Fruit fly (Drosophila melanogaster) whole organism, embryonic: ENCODE data around the gene Spn38F.

Experiments used
- Asciz ChIP-seq: fragments of 200-800 bp; sonication (Bioruptor generic); optimal IDR thresholded peaks from 2 replicates; lab custom pipeline; 2017; ENCODE audit warnings: missing biosample characterization, mild to moderate bottlenecking, missing genetic modification characterization, missing genetic modification reagents
- CG10274 ChIP-seq: fragments of 200-800 bp; sonication (Bioruptor generic); optimal IDR thresholded peaks from 3 replicates; lab custom pipeline; 2017; ENCODE audit warnings: missing biosample characterization, mild to moderate bottlenecking, missing genetic modification characterization
- CG11247 ChIP-seq: fragments of 200-800 bp; sonication (Bioruptor generic); IDR thresholded peaks from 2 replicates; pipeline ENCODE4 v1.3.6; 2022; ENCODE audit warnings: missing biosample characterization, missing genetic modification characterization
- CG13775 ChIP-seq: fragments of 200-800 bp; sonication (Bioruptor generic); optimal IDR thresholded peaks from 3 replicates; lab custom pipeline; 2017; ENCODE audit warnings: missing biosample characterization, mild to moderate bottlenecking, missing genetic modification characterization
- CG13894 ChIP-seq: fragments of 200-800 bp; sonication (Bioruptor generic); optimal IDR thresholded peaks from 3 replicates; lab custom pipeline; 2018; ENCODE audit warnings: missing biosample characterization, mild to moderate bottlenecking, missing genetic modification characterization, moderate library complexity
- CG14860 ChIP-seq: fragments of 200-800 bp; sonication (Bioruptor generic); IDR thresholded peaks from 3 replicates; pipeline ENCODE4 v1.3.6; 2022; ENCODE audit warnings: missing biosample characterization, missing genetic modification characterization; ENCODE audit not compliant: partially characterized antibody
- CG1529 ChIP-seq: fragments of 200-800 bp; sonication (Bioruptor generic); optimal IDR thresholded peaks from 3 replicates; lab custom pipeline; 2018; ENCODE audit warnings: missing biosample characterization, missing genetic modification characterization
- CG16815 ChIP-seq: fragments of 200-800 bp; sonication (Bioruptor generic); optimal IDR thresholded peaks from 3 replicates; lab custom pipeline; 2017; ENCODE audit warnings: missing biosample characterization, mild to moderate bottlenecking, missing genetic modification characterization
- CG16863 ChIP-seq: fragments of 200-800 bp; sonication (Bioruptor generic); optimal IDR thresholded peaks from 3 replicates; lab custom pipeline; 2016; ENCODE audit warnings: missing biosample characterization, missing genetic modification characterization
- CG17912 ChIP-seq: fragments of 200-800 bp; sonication (Bioruptor generic); optimal IDR thresholded peaks from 2 replicates; lab custom pipeline; 2018; ENCODE audit warnings: missing biosample characterization, mild to moderate bottlenecking, missing genetic modification characterization
- CG32532 ChIP-seq: fragments of 200-800 bp; sonication (Bioruptor generic); IDR thresholded peaks from 2 replicates; pipeline ENCODE4 v1.3.6; 2022; ENCODE audit warnings: missing biosample characterization, missing genetic modification characterization
- CG3281 ChIP-seq: fragments of 200-800 bp; sonication (Bioruptor generic); optimal IDR thresholded peaks from 3 replicates; lab custom pipeline; 2017; ENCODE audit warnings: missing biosample characterization, mild to moderate bottlenecking, missing genetic modification characterization
- CG34422 ChIP-seq: fragments of 200-800 bp; sonication (Bioruptor generic); IDR thresholded peaks from 3 replicates; pipeline ENCODE4 v1.3.6; 2022; ENCODE audit warnings: missing biosample characterization, missing genetic modification characterization
- CG4360 ChIP-seq: fragments of 200-800 bp; sonication (Bioruptor generic); IDR thresholded peaks from 2 replicates; pipeline ENCODE4 v1.3.6; 2022; ENCODE audit warnings: missing biosample characterization, missing genetic modification characterization
- CG4820 ChIP-seq: fragments of 200-800 bp; sonication (Bioruptor generic); optimal IDR thresholded peaks from 3 replicates; lab custom pipeline; 2016; ENCODE audit warnings: missing biosample characterization, missing genetic modification characterization
- CG4854 ChIP-seq: fragments of 200-800 bp; sonication (Bioruptor generic); optimal IDR thresholded peaks from 2 replicates; lab custom pipeline; 2016; ENCODE audit warnings: missing biosample characterization, missing genetic modification characterization, inconsistent platforms
- CG5180 ChIP-seq: fragments of 200-800 bp; sonication (Bioruptor generic); optimal IDR thresholded peaks from 3 replicates; lab custom pipeline; 2017; ENCODE audit warnings: missing biosample characterization, missing genetic modification characterization, mild to moderate bottlenecking, moderate library complexity, missing genetic modification reagents
- CG6683 ChIP-seq: fragments of 200-800 bp; sonication (Bioruptor generic); optimal IDR thresholded peaks from 2 replicates; lab custom pipeline; 2017; ENCODE audit warnings: missing biosample characterization, mild to moderate bottlenecking, missing genetic modification characterization, missing genetic modification reagents
- CG7786 ChIP-seq: fragments of 200-800 bp; sonication (Bioruptor generic); optimal IDR thresholded peaks from 2 replicates; lab custom pipeline; 2016; ENCODE audit warnings: missing biosample characterization, missing genetic modification characterization
- Dfd ChIP-seq, 2 experiments: fragments of >200 bp; optimal IDR thresholded peaks; 2 replicates each; lab custom pipeline; 2017; ENCODE audit warnings: missing biosample characterization in 2 of 2, missing genetic modification characterization in 2 of 2
- Dip2 ChIP-seq: fragments of 200-800 bp; sonication (Bioruptor generic); IDR thresholded peaks from 2 replicates; pipeline ENCODE4 v1.3.6; 2022; ENCODE audit warnings: missing biosample characterization, missing genetic modification characterization
- Dll ChIP-seq: fragments of 200-800 bp; sonication (Bioruptor generic); IDR thresholded peaks from 4 replicates; pipeline ENCODE4 v1.3.6; 2022; ENCODE audit warnings: missing biosample characterization, missing genetic modification characterization; ENCODE audit not compliant: partially characterized antibody
- Elba2 ChIP-seq: fragments of 200-800 bp; sonication (Bioruptor generic); optimal IDR thresholded peaks from 3 replicates; lab custom pipeline; 2016; ENCODE audit warnings: missing biosample characterization, missing genetic modification characterization
- Gsc ChIP-seq: fragments of 200-800 bp; sonication (Bioruptor generic); IDR thresholded peaks from 2 replicates; pipeline ENCODE4 v1.3.6; 2022; ENCODE audit warnings: missing biosample characterization, missing genetic modification characterization
- Gug ChIP-seq: fragments of 200-800 bp; sonication (Bioruptor generic); IDR thresholded peaks from 4 replicates; pipeline ENCODE4 v1.3.6; 2022; ENCODE audit warnings: missing biosample characterization, missing genetic modification characterization
- Hmx ChIP-seq: fragments of 200-800 bp; sonication (Bioruptor generic); optimal IDR thresholded peaks from 2 replicates; lab custom pipeline; 2016; ENCODE audit warnings: missing biosample characterization, missing genetic modification characterization
- Lpt ChIP-seq: fragments of >200 bp; optimal IDR thresholded peaks from 2 replicates; lab custom pipeline; 2018; ENCODE audit warnings: missing biosample characterization, missing genetic modification characterization
- Meics ChIP-seq: fragments of 200-800 bp; sonication (Bioruptor generic); optimal IDR thresholded peaks from 2 replicates; lab custom pipeline; 2017; ENCODE audit warnings: missing biosample characterization, mild to moderate bottlenecking, missing genetic modification characterization
- Sox100B ChIP-seq: fragments of 200-800 bp; sonication (Bioruptor generic); optimal IDR thresholded peaks from 3 replicates; lab custom pipeline; 2018; ENCODE audit warnings: missing biosample characterization, mild to moderate bottlenecking, missing genetic modification characterization
- Sry-δ ChIP-seq: fragments of 200-800 bp; sonication (Bioruptor generic); optimal IDR thresholded peaks from 2 replicates; lab custom pipeline; 2016; ENCODE audit warnings: missing biosample characterization, missing genetic modification characterization
- Taf1 ChIP-seq: fragments of 200-800 bp; sonication (Bioruptor generic); IDR thresholded peaks from 2 replicates; pipeline ENCODE4 v1.3.6; 2022; ENCODE audit warnings: missing biosample characterization, missing genetic modification characterization
- Vsx1 ChIP-seq: fragments of 200-800 bp; sonication (Bioruptor generic); optimal IDR thresholded peaks from 2 replicates; lab custom pipeline; 2017; ENCODE audit warnings: missing biosample characterization, mild to moderate bottlenecking, missing genetic modification characterization, missing genetic modification reagents
- Xrp1 ChIP-seq: fragments of 200-800 bp; sonication (Bioruptor generic); IDR thresholded peaks from 2 replicates; pipeline ENCODE4 v1.3.6; 2022; ENCODE audit warnings: missing biosample characterization, missing genetic modification characterization
- abd-A ChIP-seq: fragments of 200-800 bp; sonication (Bioruptor generic); optimal IDR thresholded peaks from 3 replicates; lab custom pipeline; 2019; ENCODE audit warnings: missing biosample characterization, mild to moderate bottlenecking, missing genetic modification characterization, moderate library complexity
- bsh ChIP-seq, 2 experiments: fragments of 200-800 bp; sonication (Bioruptor generic); optimal IDR thresholded peaks; 2 replicates each; lab custom pipeline; 2017 to 2018; ENCODE audit warnings: mild to moderate bottlenecking in 2 of 2, missing biosample characterization in 2 of 2, missing genetic modification characterization in 2 of 2, moderate library complexity in 1 of 2
- cad ChIP-seq: fragments of >200 bp; optimal IDR thresholded peaks from 2 replicates; lab custom pipeline; 2017; ENCODE audit warnings: missing biosample characterization, missing genetic modification characterization
- da ChIP-seq: fragments of 200-800 bp; sonication (Bioruptor generic); optimal IDR thresholded peaks from 2 replicates; lab custom pipeline; 2016; ENCODE audit warnings: missing biosample characterization, missing genetic modification characterization
- dimm ChIP-seq: fragments of 200-800 bp; sonication (Bioruptor generic); IDR thresholded peaks from 2 replicates; pipeline ENCODE4 v1.3.6; 2022; ENCODE audit warnings: missing biosample characterization, missing genetic modification characterization
- emc ChIP-seq: fragments of 200-800 bp; sonication (Bioruptor generic); optimal IDR thresholded peaks from 2 replicates; lab custom pipeline; 2016; ENCODE audit warnings: missing biosample characterization, missing genetic modification characterization
- eve ChIP-seq, 2 experiments: fragments of >200 bp; optimal IDR thresholded peaks; 2 replicates each; lab custom pipeline; 2017; ENCODE audit warnings: missing biosample characterization in 2 of 2, missing genetic modification characterization in 2 of 2
- fd64A ChIP-seq: fragments of 200-800 bp; sonication (Bioruptor generic); optimal IDR thresholded peaks from 3 replicates; lab custom pipeline; 2018; ENCODE audit warnings: missing biosample characterization, mild to moderate bottlenecking, missing genetic modification characterization
- gfzf ChIP-seq: fragments of 200-800 bp; sonication (Bioruptor generic); optimal IDR thresholded peaks from 2 replicates; lab custom pipeline; 2016; ENCODE audit warnings: missing biosample characterization, mild to moderate bottlenecking, missing genetic modification characterization, moderate library complexity
- jumu ChIP-seq: fragments of 200-800 bp; sonication (Bioruptor generic); optimal IDR thresholded peaks from 3 replicates; lab custom pipeline; 2016; ENCODE audit warnings: missing biosample characterization, missing genetic modification characterization
- knrl ChIP-seq: fragments of 200-800 bp; sonication (Bioruptor generic); IDR thresholded peaks from 3 replicates; pipeline ENCODE4 v1.3.6; 2022; ENCODE audit warnings: missing biosample characterization, missing genetic modification characterization; ENCODE audit not compliant: partially characterized antibody
- pnt ChIP-seq: fragments of 200-800 bp; sonication (Bioruptor generic); optimal IDR thresholded peaks from 3 replicates; lab custom pipeline; 2016; ENCODE audit warnings: missing biosample characterization, missing genetic modification characterization
- ranshi ChIP-seq: fragments of 200-800 bp; sonication (Bioruptor generic); IDR thresholded peaks from 2 replicates; pipeline ENCODE4 v1.3.6; 2022; ENCODE audit warnings: missing biosample characterization, missing genetic modification characterization
- repo ChIP-seq: fragments of 200-800 bp; sonication (Bioruptor generic); optimal IDR thresholded peaks from 2 replicates; lab custom pipeline; 2016; ENCODE audit warnings: missing biosample characterization, missing genetic modification characterization
- sug ChIP-seq: fragments of 200-800 bp; optimal IDR thresholded peaks from 2 replicates; lab custom pipeline; 2019; ENCODE audit warnings: missing biosample characterization, mild to moderate bottlenecking, missing genetic modification characterization, moderate library complexity
- usp ChIP-seq: fragments of >200 bp; optimal IDR thresholded peaks from 2 replicates; lab custom pipeline; 2017; ENCODE audit warnings: missing biosample characterization, missing genetic modification characterization
- wdn ChIP-seq: fragments of 200-800 bp; sonication (Bioruptor generic); IDR thresholded peaks from 2 replicates; pipeline ENCODE4 v1.3.6; 2022; ENCODE audit warnings: missing biosample characterization, missing genetic modification characterization

Spn38F gene

DNA sequence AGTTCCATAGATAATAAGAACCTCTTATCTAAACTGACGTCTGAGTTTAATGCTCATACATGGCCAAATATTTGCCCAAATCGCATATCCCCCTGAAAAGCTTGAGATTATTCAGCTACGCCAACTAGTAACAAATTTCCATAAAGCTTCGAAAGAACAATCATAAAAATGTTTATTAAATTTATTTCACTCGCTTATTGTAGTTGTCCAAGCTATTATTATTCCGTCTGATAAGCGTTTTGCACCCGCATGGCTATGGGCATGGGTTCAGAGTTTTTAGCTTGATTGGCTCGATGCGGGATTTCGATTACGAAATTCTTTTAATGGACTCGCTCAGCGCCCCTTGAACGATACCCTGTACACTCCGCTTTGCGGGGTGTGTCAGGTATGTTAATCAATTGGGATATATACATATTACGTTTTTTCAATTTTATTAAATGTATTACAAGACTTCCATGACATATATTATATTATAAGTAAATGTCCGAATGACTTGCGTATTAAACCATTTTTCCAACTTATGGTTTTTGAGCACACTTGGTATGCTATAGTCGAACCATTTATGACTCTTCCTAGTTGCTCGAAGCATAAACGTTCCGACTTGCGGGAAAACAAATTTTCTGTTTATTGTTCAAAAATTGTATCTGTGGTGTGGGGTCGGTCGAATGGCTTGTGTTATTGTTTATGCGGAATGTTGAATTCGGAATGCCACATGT lies 32.0 kb downstream of the Spn38F start (continued):
- TF ChIP-seq jumu (peak; percentile 69), CG4360 (GFP tag; lab: Robert Waterston, UW) (peak; percentile 69; the same call in 1 of the 2 replicates), gfzf (GFP tag; lab: Kevin White, UChicago) (no peak), CG3281 (GFP tag; lab: Kevin White, UChicago) (peak; percentile 96), CG14860 (GFP tag; lab: Robert Waterston, UW) (peak; percentile 87), ranshi (peak; percentile 93), Vsx1 (GFP tag; lab: Kevin White, UChicago) (peak; percentile 93), wdn (GFP tag; lab: Robert Waterston, UW) (peak; percentile 92), usp (GFP tag; lab: Kevin White, UChicago) (no peak), CG13775 (GFP tag; lab: Kevin White, UChicago) (peak; percentile 94), Dll (GFP tag; lab: Robert Waterston, UW) (peak; percentile 64; the same call in 2 of the 4 replicates), Elba2 (peak; percentile 18), Dfd (GFP tag; optimal IDR thresholded peaks at IDR 0.05; lab: Kevin White, UChicago) (no peak), Xrp1 (peak; percentile 96), CG16815 (GFP tag; lab: Kevin White, UChicago) (peak; percentile 94), CG11247 (GFP tag; lab: Robert Waterston, UW) (peak; percentile 94), Taf1 (GFP tag; lab: Robert Waterston, UW) (peak; percentile 85), CG17912 (GFP tag; lab: Kevin White, UChicago) (peak; percentile 57), da (peak; percentile 21), CG6683 (GFP tag; lab: Kevin White, UChicago) (peak; percentile 90), CG32532 (GFP tag; lab: Robert Waterston, UW) (peak; percentile 96), Sox100B (GFP tag; lab: Kevin White, UChicago) (peak; percentile 92), Hmx (GFP tag; lab: Kevin White, UChicago) (no peak), CG34422 (GFP tag; lab: Robert Waterston, UW) (peak; percentile 95), CG16863 (peak; percentile 80), CG4820 (peak; percentile 90), CG5180 (peak; percentile 86), Gsc (peak; percentile 75; the same call in 1 of the 2 replicates), bsh (GFP tag; optimal IDR thresholded peaks at IDR 0.05; lab: Kevin White, UChicago) (peak in 1 of 2 experiments; percentile 97), CG4854 (GFP tag; lab: Kevin White, UChicago) (peak; percentile 89), fd64A (GFP tag; lab: Kevin White, UChicago) (peak; percentile 84), sug (peak; percentile 93), CG1529 (GFP tag; lab: Kevin White, UChicago) (peak; percentile 94), Lpt (GFP tag; lab: Kevin White, UChicago) (no peak), CG10274 (GFP tag; lab: Kevin White, UChicago) (peak; percentile 85), emc (GFP tag; lab: Kevin White, UChicago) (peak; percentile 64), knrl (GFP tag; lab: Robert Waterston, UW) (peak; percentile 44; the same call in 2 of the 3 replicates), cad (no peak), pnt (GFP tag; lab: Kevin White, UChicago) (peak; percentile 55), Sry-δ (GFP tag; lab: Kevin White, UChicago) (peak; percentile 37), CG7786 (peak; percentile 73), Meics (peak; percentile 96), repo (peak; percentile 21), dimm (GFP tag; lab: Robert Waterston, UW) (peak; percentile 86), Asciz (GFP tag; lab: Kevin White, UChicago) (peak; percentile 94), Gug (GFP tag; lab: Robert Waterston, UW) (peak; percentile 92), CG13894 (tag; lab: Kevin White, UChicago) (peak; percentile 93), eve (GFP tag; optimal IDR thresholded peaks at IDR 0.05; lab: Kevin White, UChicago) (peak in 1 of 2 experiments; percentile 96), abd-A (peak; percentile 92), Dip2 (GFP tag; lab: Robert Waterston, UW) (peak; percentile 61)
